Worm (Caenorhabditis elegans) whole organism, L2 larva: ENCODE data around the gene F41E6.17.

ENCODE experiments used
- C34F6.9 ChIP-seq: fragments of 150-350 bp; optimal IDR thresholded peaks from 2 replicates; lab custom pipeline; 2014; ENCODE audit warnings: missing biosample characterization, missing genetic modification characterization
- F13H6.1 ChIP-seq: sonication (generic microtip); optimal IDR thresholded peaks from 2 replicates; lab custom pipeline; 2016; ENCODE audit warnings: missing genetic modification characterization, missing compliant biosample characterization
- R02D3.7 ChIP-seq: fragments of 150-350 bp; optimal IDR thresholded peaks from 2 replicates; lab custom pipeline; 2014; ENCODE audit warnings: missing biosample characterization, missing genetic modification characterization
- Y55F3AM.14 ChIP-seq: fragments of 200-800 bp; sonication (Bioruptor generic); optimal IDR thresholded peaks from 2 replicates; lab custom pipeline; 2018; ENCODE audit warnings: mild to moderate bottlenecking, missing genetic modification characterization, missing compliant biosample characterization
- alr-1 ChIP-seq: fragments of 150-350 bp; optimal IDR thresholded peaks from 2 replicates; lab custom pipeline; 2014; ENCODE audit warnings: missing biosample characterization, missing genetic modification characterization
- blmp-1 ChIP-seq: sonication (generic microtip); optimal IDR thresholded peaks from 2 replicates; lab custom pipeline; 2017; ENCODE audit warnings: missing genetic modification characterization, mild to moderate bottlenecking, missing compliant biosample characterization, antibody characterized with exemption, moderate library complexity; ENCODE audit not compliant: insufficient read depth
- ceh-16 ChIP-seq: fragments of 150-350 bp; optimal IDR thresholded peaks from 2 replicates; lab custom pipeline; 2014; ENCODE audit warnings: missing biosample characterization, missing genetic modification characterization
- ceh-82 ChIP-seq: fragments of 150-350 bp; optimal IDR thresholded peaks from 2 replicates; lab custom pipeline; 2014; ENCODE audit warnings: missing biosample characterization, missing genetic modification characterization
- egl-27 ChIP-seq: sonication (generic microtip); optimal IDR thresholded peaks from 3 replicates; lab custom pipeline; 2017; ENCODE audit warnings: missing biosample characterization, missing genetic modification reagents, missing genetic modification characterization
- elt-3 ChIP-seq: sonication (generic microtip); optimal IDR thresholded peaks from 2 replicates; lab custom pipeline; 2017; ENCODE audit warnings: missing biosample characterization, missing genetic modification characterization
- gmeb-1 ChIP-seq: fragments of 150-350 bp; optimal IDR thresholded peaks from 2 replicates; lab custom pipeline; 2014; ENCODE audit warnings: missing biosample characterization, missing genetic modification characterization
- lin-13 ChIP-seq: fragments of 150-350 bp; optimal IDR thresholded peaks from 2 replicates; lab custom pipeline; 2014; ENCODE audit warnings: missing biosample characterization, missing genetic modification reagents, missing genetic modification characterization
- lsy-2 ChIP-seq, 2 experiments: fragments of 150-350 bp in 1 of 2; sonication (generic microtip) in 1 of 2; optimal IDR thresholded peaks; 2 replicates each; lab custom pipeline; 2014 to 2017; ENCODE audit warnings: missing biosample characterization in 2 of 2, missing genetic modification characterization in 2 of 2
- mdl-1 ChIP-seq, 2 experiments: fragments of 150-350 bp in 1 of 2; sonication (generic microtip) in 1 of 2; optimal IDR thresholded peaks; 2 replicates each; lab custom pipeline; 2017; ENCODE audit warnings: missing biosample characterization in 2 of 2, missing genetic modification characterization in 2 of 2
- nhr-10 ChIP-seq: sonication (generic microtip); optimal IDR thresholded peaks from 2 replicates; lab custom pipeline; 2017; ENCODE audit warnings: missing biosample characterization, missing genetic modification characterization
- nhr-129 ChIP-seq: fragments of 150-350 bp; optimal IDR thresholded peaks from 2 replicates; lab custom pipeline; 2014; ENCODE audit warnings: missing biosample characterization, missing genetic modification characterization
- nhr-21 ChIP-seq: fragments of 150-350 bp; optimal IDR thresholded peaks from 2 replicates; lab custom pipeline; 2014; ENCODE audit warnings: missing biosample characterization, missing genetic modification characterization
- nhr-237 ChIP-seq: fragments of 150-350 bp; optimal IDR thresholded peaks from 2 replicates; lab custom pipeline; 2014; ENCODE audit warnings: missing biosample characterization, missing genetic modification characterization
- nhr-25 ChIP-seq: fragments of 150-350 bp; sonication (generic microtip); optimal IDR thresholded peaks from 3 replicates; lab custom pipeline; 2014; ENCODE audit warnings: missing biosample characterization, missing genetic modification characterization
- nhr-77 ChIP-seq: fragments of 150-350 bp; optimal IDR thresholded peaks from 2 replicates; lab custom pipeline; 2014; ENCODE audit warnings: missing biosample characterization, missing genetic modification characterization
- peb-1 ChIP-seq: fragments of 150-350 bp; optimal IDR thresholded peaks from 2 replicates; lab custom pipeline; 2014; ENCODE audit warnings: missing biosample characterization, missing genetic modification characterization
- sem-4 ChIP-seq: fragments of 150-350 bp; optimal IDR thresholded peaks from 2 replicates; lab custom pipeline; 2014; ENCODE audit warnings: missing biosample characterization, missing genetic modification reagents, missing genetic modification characterization
- skn-1 ChIP-seq: sonication (generic microtip); optimal IDR thresholded peaks from 2 replicates; lab custom pipeline; 2017; ENCODE audit warnings: missing biosample characterization, missing genetic modification characterization
- sma-3 ChIP-seq: sonication (generic microtip); optimal IDR thresholded peaks from 2 replicates; lab custom pipeline; 2016; ENCODE audit warnings: missing genetic modification reagents, missing genetic modification characterization, missing compliant biosample characterization
- sma-9 ChIP-seq, 2 experiments: fragments of 150-350 bp in 1 of 2; sonication (generic microtip) in 1 of 2; optimal IDR thresholded peaks; 2 replicates each; lab custom pipeline; 2014 to 2016; ENCODE audit warnings: missing genetic modification characterization in 2 of 2, mild to moderate bottlenecking in 1 of 2, missing biosample characterization in 1 of 2, missing compliant biosample characterization in 1 of 2, missing genetic modification reagents in 1 of 2, moderate library complexity in 1 of 2
- snpc-4 ChIP-seq: fragments of 150-350 bp; optimal IDR thresholded peaks from 2 replicates; lab custom pipeline; 2014; ENCODE audit warnings: missing biosample characterization, missing genetic modification characterization
- unc-55 ChIP-seq: fragments of 150-350 bp; sonication (generic microtip); optimal IDR thresholded peaks from 3 replicates; lab custom pipeline; 2014; ENCODE audit warnings: missing biosample characterization, missing genetic modification reagents, missing genetic modification characterization
- unc-62 ChIP-seq: fragments of 150-350 bp; optimal IDR thresholded peaks from 2 replicates; lab custom pipeline; 2014; ENCODE audit warnings: missing biosample characterization, missing genetic modification reagents, missing genetic modification characterization
- zag-1 ChIP-seq: fragments of 150-350 bp; optimal IDR thresholded peaks from 2 replicates; lab custom pipeline; 2014; ENCODE audit warnings: missing biosample characterization, missing genetic modification characterization
- ztf-11 ChIP-seq: sonication (generic microtip); optimal IDR thresholded peaks from 2 replicates; lab custom pipeline; 2017; ENCODE audit warnings: missing biosample characterization, missing genetic modification characterization
- ztf-4 ChIP-seq: fragments of 150-350 bp; optimal IDR thresholded peaks from 2 replicates; lab custom pipeline; 2014; ENCODE audit warnings: missing biosample characterization, missing genetic modification characterization

F41E6.17 gene

ce11 chrV:8662056-8663006, 38.4 kb downstream of the F41E6.17 start:
- TF ChIP-seq ceh-16 (peak; percentile 43), nhr-10 (no peak), ztf-11 (tag; lab: Kevin White, UChicago) (no peak), nhr-25 (tag; lab: Kevin White, UChicago) (peak; percentile 93), lsy-2 (tag; optimal IDR thresholded peaks at IDR 0.05; lab: Kevin White, UChicago) (peak in 1 of 2 experiments; percentile 21), Y55F3AM.14 (GFP tag; lab: Kevin White, UChicago) (peak; percentile 66), egl-27 (tag; lab: Kevin White, UChicago) (peak; percentile 65), nhr-129 (peak; percentile 35), blmp-1 (tag; lab: Kevin White, UChicago) (peak; percentile 91), F13H6.1 (tag; lab: Kevin White, UChicago) (peak; percentile 54), peb-1 (no peak), mdl-1 (tag; optimal IDR thresholded peaks at IDR 0.05; lab: Kevin White, UChicago) (peak in 1 of 2 experiments; percentile 20), ztf-4 (tag; lab: Kevin White, UChicago) (no peak), snpc-4 (tag; lab: Kevin White, UChicago) (no peak), elt-3 (tag; lab: Kevin White, UChicago) (no peak), nhr-21 (tag; lab: Kevin White, UChicago) (peak; percentile 56), alr-1 (tag; lab: Kevin White, UChicago) (no peak), sem-4 (tag; lab: Kevin White, UChicago) (peak; percentile 76), R02D3.7 (no peak), sma-3 (GFP tag; lab: Kevin White, UChicago) (peak; percentile 82), sma-9 (GFP tag; optimal IDR thresholded peaks at IDR 0.05; lab: Kevin White, UChicago) (peak; percentile 81), sma-9 (tag; optimal IDR thresholded peaks at IDR 0.05; lab: Kevin White, UChicago) (no peak)

DNA sequence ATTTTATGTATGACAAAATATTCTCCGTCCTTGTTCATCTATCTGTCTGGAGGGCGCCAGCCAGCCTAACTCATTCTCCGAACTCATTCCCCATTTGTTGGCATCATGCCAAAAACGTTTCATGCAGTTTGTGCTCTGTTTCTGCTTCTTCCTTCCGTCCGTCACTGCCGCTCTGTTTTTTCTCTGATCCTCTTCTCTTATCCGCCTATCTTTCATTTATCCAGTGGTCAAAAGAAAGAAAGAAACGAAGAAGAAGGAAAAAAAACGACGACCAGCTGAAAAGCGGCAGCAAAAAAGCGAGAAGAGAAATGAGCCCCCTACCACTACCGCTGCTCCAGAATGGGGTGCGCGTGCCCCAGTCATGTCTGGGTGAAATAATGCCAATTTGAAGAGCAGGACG, 39.1 kb downstream of the F41E6.17 start:
- peak; percentile 6 for TF ChIP-seq snpc-4 (tag; lab: Kevin White, UChicago)
- TF ChIP-seq nhr-25 (tag; lab: Kevin White, UChicago): no peak
- peak in 1 of 2 experiments; percentile 29 for TF ChIP-seq lsy-2 (tag; optimal IDR thresholded peaks at IDR 0.05; lab: Kevin White, UChicago)
- no peak for TF ChIP-seq ceh-16
- TF ChIP-seq Y55F3AM.14 (GFP tag; lab: Kevin White, UChicago): peak; percentile 43
- TF ChIP-seq nhr-129: peak; percentile 40
- TF ChIP-seq elt-3 (tag; lab: Kevin White, UChicago): no peak
- TF ChIP-seq egl-27 (tag; lab: Kevin White, UChicago): no peak
- TF ChIP-seq unc-55 (GFP tag; lab: Kevin White, UChicago): peak; percentile 40
- peak; percentile 80 for TF ChIP-seq zag-1 (tag; lab: Kevin White, UChicago)
- TF ChIP-seq sma-9 (GFP tag; optimal IDR thresholded peaks at IDR 0.05; lab: Kevin White, UChicago): peak; percentile 43
- TF ChIP-seq sma-9 (tag; optimal IDR thresholded peaks at IDR 0.05; lab: Kevin White, UChicago): no peak
- TF ChIP-seq F13H6.1 (tag; lab: Kevin White, UChicago): peak; percentile 57
- peak; percentile 51 for TF ChIP-seq C34F6.9 (tag; lab: Kevin White, UChicago)
- TF ChIP-seq lin-13 (GFP tag; lab: Kevin White, UChicago): no peak
- TF ChIP-seq sem-4 (tag; lab: Kevin White, UChicago): peak; percentile 36
- TF ChIP-seq, all 48 proteins: peak for 10

ce11 chrV:8665765-8666164, 41.9 kb downstream of the F41E6.17 start, which contains the start of gene ZC190.4:
ZC190.4 (plus strand) TSS chrV:8666065.
- TF ChIP-seq sem-4 (tag; lab: Kevin White, UChicago): no peak
- no peak for TF ChIP-seq ceh-82 (tag; lab: Kevin White, UChicago)
- TF ChIP-seq skn-1 (tag; lab: Kevin White, UChicago): no peak
- no peak for TF ChIP-seq nhr-77
- no peak for TF ChIP-seq nhr-237 (tag; lab: Kevin White, UChicago)
- no peak for TF ChIP-seq gmeb-1 (tag; lab: Kevin White, UChicago)
- no peak for TF ChIP-seq sma-3 (GFP tag; lab: Kevin White, UChicago)
- no peak for TF ChIP-seq unc-62
